Worm (Caenorhabditis elegans): Measurements from ENCODE around the gene dhs-6.

dhs-6 gene

ce11 chrII:5593377-5593932, 25.7 kb downstream of the dhs-6 start, which contains the start of gene cdc-14 (continued):
- TF ChIP-seq dmd-9 (GFP tag; IDR thresholded peaks at IDR 0.05) (no peak), mep-1 (tag; optimal IDR thresholded peaks at IDR 0.05) (peak; percentile 82), nhr-11 (tag; optimal IDR thresholded peaks at IDR 0.05) (peak; percentile 86), nhr-42 (GFP tag; IDR thresholded peaks at IDR 0.05) (no peak), unc-62 (GFP tag; optimal IDR thresholded peaks at IDR 0.05 in 1 of 2) (peak in 1 of 2 experiments; percentile 87), unc-62 (tag; optimal IDR thresholded peaks at IDR 0.05) (no peak), rbr-2 (tag; optimal IDR thresholded peaks at IDR 0.05) (peak; percentile 32), ama-1 (optimal IDR thresholded peaks at IDR 0.05) (no peak)

- TF ChIP-seq cey-2 (tag; optimal IDR thresholded peaks at IDR 0.05; ENCODE audit: borderline replicate concordance, insufficient read depth) (no peak), unc-39 (tag; optimal IDR thresholded peaks at IDR 0.05) (no peak), skn-1 (tag; optimal IDR thresholded peaks at IDR 0.05) (no peak), unc-62 (GFP tag; optimal IDR thresholded peaks at IDR 0.05 in 1 of 2) (peak in 1 of 2 experiments; percentile 52), unc-62 (tag; optimal IDR thresholded peaks at IDR 0.05) (no peak), nhr-25 (tag; optimal IDR thresholded peaks at IDR 0.05; ENCODE audit: borderline replicate concordance, insufficient read depth) (no peak), nhr-28 (tag; optimal IDR thresholded peaks at IDR 0.05) (no peak)
These were observed 26.3 kb downstream of the dhs-6 start for ce11 chrII:5592857-5593256.

- TF ChIP-seq lin-29 (GFP tag; IDR thresholded peaks at IDR 0.05) = no peak
- peak in 1 of 2 experiments; percentile 68 for TF ChIP-seq unc-62 (GFP tag; optimal IDR thresholded peaks at IDR 0.05 in 1 of 2)
- no peak for TF ChIP-seq unc-62 (tag; optimal IDR thresholded peaks at IDR 0.05)
These were observed 27.6 kb downstream of the dhs-6 start for ce11 chrII:5591558-5591957.

ce11 chrII:5589690-5590089, 29.4 kb downstream of the dhs-6 start, which contains the start of gene C17G10.13:
TSS of gene C17G10.13 (minus strand) at chrII:5589790.
- TF ChIP-seq tra-1 (GFP tag; IDR thresholded peaks at IDR 0.05) = no peak
- TF ChIP-seq R02D3.7 (tag; optimal IDR thresholded peaks at IDR 0.05) = no peak
- no peak for TF ChIP-seq nhr-6 (tag; optimal IDR thresholded peaks at IDR 0.05)
- no peak for TF ChIP-seq jun-1 (tag; optimal IDR thresholded peaks at IDR 0.05)
- TF ChIP-seq hlh-11 (tag; optimal IDR thresholded peaks at IDR 0.05) = no peak
- TF ChIP-seq T20F7.1 (GFP tag; optimal IDR thresholded peaks at IDR 0.05) = no peak
- no peak for TF ChIP-seq unc-39 (tag; optimal IDR thresholded peaks at IDR 0.05)
- TF ChIP-seq lin-29 (GFP tag; IDR thresholded peaks at IDR 0.05) = no peak
- no peak for TF ChIP-seq nhr-237 (tag; optimal IDR thresholded peaks at IDR 0.05)
- no peak for TF ChIP-seq egl-43 (GFP tag; IDR thresholded peaks at IDR 0.05)
- no peak for TF ChIP-seq F49E8.2 (tag; optimal IDR thresholded peaks at IDR 0.05; ENCODE audit: borderline replicate concordance)

- TF ChIP-seq ceh-82 (tag; optimal IDR thresholded peaks at IDR 0.05) (no peak), aha-1 (tag) (peak; percentile 91), unc-62 (GFP tag; optimal IDR thresholded peaks at IDR 0.05 in 1 of 2) (peak in 1 of 2 experiments; percentile 74), unc-62 (tag; optimal IDR thresholded peaks at IDR 0.05) (no peak)
These were observed 31.3 kb downstream of the dhs-6 start for ce11 chrII:5587794-5588193.

- peak; percentile 13 for TF ChIP-seq lin-13 (GFP tag; optimal IDR thresholded peaks at IDR 0.05)
- TF ChIP-seq pqm-1 (tag; optimal IDR thresholded peaks at IDR 0.05) = peak; percentile 99
- peak; percentile 45 for TF ChIP-seq T20F7.1 (GFP tag; optimal IDR thresholded peaks at IDR 0.05)
- TF ChIP-seq unc-39 (tag; optimal IDR thresholded peaks at IDR 0.05) = no peak
- no peak for TF ChIP-seq zip-2 (tag; optimal IDR thresholded peaks at IDR 0.05)
- no peak for TF ChIP-seq Y75B8A.6 (GFP tag; IDR thresholded peaks at IDR 0.05)
- TF ChIP-seq tra-1 (GFP tag; IDR thresholded peaks at IDR 0.05) = peak; percentile 76; the same call in 1 of the 2 replicates
- peak; percentile 89 for TF ChIP-seq dve-1 (tag; optimal IDR thresholded peaks at IDR 0.05; ENCODE audit: insufficient read depth)
- TF ChIP-seq nhr-28 (tag; optimal IDR thresholded peaks at IDR 0.05) = peak; percentile 95
- peak; percentile 86 for TF ChIP-seq ceh-20 (GFP tag; IDR thresholded peaks at IDR 0.05)
- TF ChIP-seq dmd-6 (GFP tag; IDR thresholded peaks at IDR 0.05) = peak; percentile 93
- no peak for TF ChIP-seq cey-2 (tag; optimal IDR thresholded peaks at IDR 0.05; ENCODE audit: borderline replicate concordance, insufficient read depth)
- no peak for TF ChIP-seq snpc-4 (tag; optimal IDR thresholded peaks at IDR 0.05)
- TF ChIP-seq nhr-77 (tag; optimal IDR thresholded peaks at IDR 0.05) = peak; percentile 78
- TF ChIP-seq sdz-12 (GFP tag; optimal IDR thresholded peaks at IDR 0.05) = no peak
- peak; percentile 99 for TF ChIP-seq php-3 (GFP tag; IDR thresholded peaks at IDR 0.05)
- TF ChIP-seq set-16 (GFP tag; IDR thresholded peaks at IDR 0.05) = no peak
- TF ChIP-seq mdl-1 (tag; optimal IDR thresholded peaks at IDR 0.05) = peak in 1 of 2 experiments; percentile 17
- TF ChIP-seq daf-16 (GFP tag; optimal IDR thresholded peaks at IDR 0.05) = no peak
- TF ChIP-seq daf-16 (tag; optimal IDR thresholded peaks at IDR 0.05) = peak; percentile 98
- TF ChIP-seq ceh-82 (tag; optimal IDR thresholded peaks at IDR 0.05) = no peak
- TF ChIP-seq attf-4 (tag; optimal IDR thresholded peaks at IDR 0.05) = no peak
These were observed 33.3 kb downstream of the dhs-6 start, which contains the start of gene lys-8 for ce11 chrII:5585788-5586187. TSS of gene lys-8 (plus strand) at chrII:5586178.
